Worm (Caenorhabditis elegans) whole organism, mixed stage, embryonic: ENCODE measurements around the gene M110.10.

Experiments used
- ceh-43 ChIP-seq: fragments of 200-800 bp; sonication (Bioruptor generic); optimal IDR thresholded peaks from 2 replicates; lab custom pipeline; 2018; ENCODE audit warnings: mild to moderate bottlenecking, missing genetic modification characterization, moderate library complexity, missing compliant biosample characterization
- cnd-1 ChIP-seq: fragments of 200-800 bp; sonication (Bioruptor generic); optimal IDR thresholded peaks from 2 replicates; lab custom pipeline; 2018; ENCODE audit warnings: mild to moderate bottlenecking, missing genetic modification characterization, missing compliant biosample characterization
- ham-2 ChIP-seq: fragments of 200-800 bp; sonication (Bioruptor generic); optimal IDR thresholded peaks from 2 replicates; lab custom pipeline; 2018; ENCODE audit warnings: mild to moderate bottlenecking, missing genetic modification characterization, missing compliant biosample characterization
- hlh-1 ChIP-seq: fragments of 150-350 bp; optimal IDR thresholded peaks from 2 replicates; lab custom pipeline; 2014; ENCODE audit warnings: missing biosample characterization, missing genetic modification reagents, missing genetic modification characterization
- mls-2 ChIP-seq: sonication (generic microtip); optimal IDR thresholded peaks from 2 replicates; lab custom pipeline; 2016; ENCODE audit warnings: mild to moderate bottlenecking, missing genetic modification characterization, moderate library complexity, missing compliant biosample characterization
- pha-4 ChIP-seq: fragments of 150-350 bp; optimal IDR thresholded peaks from 2 replicates; lab custom pipeline; 2018; ENCODE audit warnings: missing biosample characterization, missing genetic modification reagents, missing genetic modification characterization
- snpc-4 ChIP-seq: fragments of 150-350 bp; optimal IDR thresholded peaks from 2 replicates; lab custom pipeline; 2014; ENCODE audit warnings: missing biosample characterization, missing genetic modification characterization
- unc-120 ChIP-seq: sonication (generic microtip); optimal IDR thresholded peaks from 2 replicates; lab custom pipeline; 2017; ENCODE audit warnings: missing genetic modification characterization, missing compliant biosample characterization; ENCODE audit not compliant: poor library complexity, severe bottlenecking

- TF ChIP-seq ceh-43 (no peak), unc-120 (tag; lab: Kevin White, UChicago) (no peak), pha-4 (tag; lab: Kevin White, UChicago) (no peak), ham-2 (GFP tag; lab: Kevin White, UChicago) (no peak), mls-2 (no peak), hlh-1 (no peak), snpc-4 (no peak), cnd-1 (tag; lab: Kevin White, UChicago) (no peak)
These were observed 20.3 kb downstream of the M110.10 start for ce11 chrII:8193922-8194321.
